Worm (Caenorhabditis elegans): ENCODE measurements around the gene pitr-3.

ce11 chrV:9148151-9148550, 7.0 kb upstream of the pitr-3 start:
- TF ChIP-seq dao-5 (tag; optimal IDR thresholded peaks at IDR 0.05) (no peak), him-1 (tag; optimal IDR thresholded peaks at IDR 0.05) (no peak)
